Fruit fly (Drosophila melanogaster) whole organism, embryonic: ENCODE results near the gene CG11768.

ENCODE experiments used
- CG13123 ChIP-seq: fragments of 200-800 bp; sonication (Bioruptor generic); optimal IDR thresholded peaks from 2 replicates; lab custom pipeline; 2016; ENCODE audit warnings: missing biosample characterization, missing genetic modification characterization
- CG17328 ChIP-seq: fragments of 200-800 bp; sonication (Bioruptor generic); IDR thresholded peaks from 2 replicates; pipeline ENCODE4 v1.3.6; 2022; ENCODE audit warnings: missing biosample characterization, missing genetic modification characterization
- CG3163 ChIP-seq: fragments of 200-800 bp; sonication (Bioruptor generic); optimal IDR thresholded peaks from 3 replicates; lab custom pipeline; 2016; ENCODE audit warnings: missing biosample characterization, missing genetic modification characterization
- CG6175 ChIP-seq: fragments of 200-800 bp; sonication (Bioruptor generic); IDR thresholded peaks from 3 replicates; pipeline ENCODE4 v1.3.6; 2022; ENCODE audit warnings: missing biosample characterization, missing genetic modification characterization
- CG7745 ChIP-seq: fragments of 200-800 bp; sonication (Bioruptor generic); optimal IDR thresholded peaks from 2 replicates; lab custom pipeline; 2018; ENCODE audit warnings: missing biosample characterization, mild to moderate bottlenecking, missing genetic modification characterization, moderate library complexity
- Hr3 ChIP-seq: fragments of 200-800 bp; sonication (Bioruptor generic); optimal IDR thresholded peaks from 3 replicates; lab custom pipeline; 2016; ENCODE audit warnings: missing biosample characterization, missing genetic modification characterization
- Meics ChIP-seq: fragments of 200-800 bp; sonication (Bioruptor generic); optimal IDR thresholded peaks from 2 replicates; lab custom pipeline; 2017; ENCODE audit warnings: missing biosample characterization, mild to moderate bottlenecking, missing genetic modification characterization
- sug ChIP-seq: fragments of 200-800 bp; optimal IDR thresholded peaks from 2 replicates; lab custom pipeline; 2019; ENCODE audit warnings: missing biosample characterization, mild to moderate bottlenecking, missing genetic modification characterization, moderate library complexity

- no peak for TF ChIP-seq Meics (GFP tag; lab: Kevin White, UChicago)
- TF ChIP-seq CG3163 = no peak
- no peak for TF ChIP-seq CG17328 (GFP tag; lab: Robert Waterston, UW)
- no peak for TF ChIP-seq CG6175 (GFP tag; lab: Robert Waterston, UW)
- no peak for TF ChIP-seq sug
- no peak for TF ChIP-seq Hr3 (GFP tag; lab: Kevin White, UChicago)
- TF ChIP-seq CG13123 (GFP tag; lab: Kevin White, UChicago) = no peak
- TF ChIP-seq CG7745 (tag; lab: Kevin White, UChicago) = no peak
Observed at dm6 chr3R:8807048-8807447, 39.0 kb upstream of the CG11768 start.
